Fruit fly (Drosophila melanogaster): ENCODE results near the gene eIF2A.
A peak's percentile ranks its signal among the peaks of the same experiment; 100 is the strongest.

Gene eIF2A

DNA sequence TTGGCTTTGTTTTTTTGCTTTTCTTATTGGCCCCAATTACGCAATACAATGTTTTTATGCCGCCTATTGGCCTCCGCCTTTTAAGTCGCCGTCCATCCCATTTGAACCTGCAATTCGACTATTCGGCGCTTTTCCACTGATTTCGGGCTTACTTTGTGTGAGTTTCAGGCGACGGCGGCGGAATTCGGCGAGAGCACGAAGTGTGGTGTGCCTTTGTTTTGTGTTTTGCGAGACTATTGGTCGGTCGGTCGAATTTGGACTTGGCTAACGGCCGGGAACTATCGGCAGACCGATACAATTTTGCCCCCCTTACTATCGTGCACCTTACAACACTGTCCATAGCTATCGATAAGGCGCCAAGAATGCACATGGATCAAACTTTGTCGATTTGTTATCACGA is 16.5 kb downstream of the eIF2A start, which contains the start of gene P5CDh1:
Gene P5CDh1, minus strand, starts transcription at position 278 of the 400 bp plus-strand sequence.
- TF ChIP-seq fd96Ca (GFP tag; IDR thresholded peaks at IDR 0.05) (peak; percentile 41; the same call in 1 of the 3 replicates), CG4496 (GFP tag; IDR thresholded peaks at IDR 0.05) (peak; percentile 39; the same call in 2 of the 3 replicates), Pif1A (GFP tag; optimal IDR thresholded peaks at IDR 0.05) (no peak), rn (GFP tag; IDR thresholded peaks at IDR 0.05) (no peak), EcR (GFP tag; optimal IDR thresholded peaks at IDR 0.05) (no peak), CG34367 (tag; optimal IDR thresholded peaks at IDR 0.05) (no peak), CG32121 (GFP tag; IDR thresholded peaks at IDR 0.05) (peak; percentile 15; the same call in 1 of the 2 replicates), Pif1B (GFP tag; optimal IDR thresholded peaks at IDR 0.05) (no peak), Ets98B (GFP tag; IDR thresholded peaks at IDR 0.05) (peak; percentile 53), gl (tag; optimal IDR thresholded peaks at IDR 0.05) (no peak), CG9948 (tag; optimal IDR thresholded peaks at IDR 0.05) (no peak)

dm6 chr3L:21842286-21842685 is 17.7 kb downstream of the eIF2A start, which contains the start of gene CG14563:
Gene CG14563 (minus strand): TSS chr3L:21842386.
- TF ChIP-seq CG4496 (GFP tag; IDR thresholded peaks at IDR 0.05) (no peak), Ets98B (GFP tag; IDR thresholded peaks at IDR 0.05) (no peak), CG32121 (GFP tag; IDR thresholded peaks at IDR 0.05) (no peak), Snoo (tag; optimal IDR thresholded peaks at IDR 0.05) (no peak), CG34367 (tag; optimal IDR thresholded peaks at IDR 0.05) (no peak), D1 (tag; optimal IDR thresholded peaks at IDR 0.05) (no peak), Pif1B (GFP tag; optimal IDR thresholded peaks at IDR 0.05) (no peak), CG8301 (tag; optimal IDR thresholded peaks at IDR 0.05) (no peak), CG17806 (tag; optimal IDR thresholded peaks at IDR 0.05) (no peak)

DNA sequence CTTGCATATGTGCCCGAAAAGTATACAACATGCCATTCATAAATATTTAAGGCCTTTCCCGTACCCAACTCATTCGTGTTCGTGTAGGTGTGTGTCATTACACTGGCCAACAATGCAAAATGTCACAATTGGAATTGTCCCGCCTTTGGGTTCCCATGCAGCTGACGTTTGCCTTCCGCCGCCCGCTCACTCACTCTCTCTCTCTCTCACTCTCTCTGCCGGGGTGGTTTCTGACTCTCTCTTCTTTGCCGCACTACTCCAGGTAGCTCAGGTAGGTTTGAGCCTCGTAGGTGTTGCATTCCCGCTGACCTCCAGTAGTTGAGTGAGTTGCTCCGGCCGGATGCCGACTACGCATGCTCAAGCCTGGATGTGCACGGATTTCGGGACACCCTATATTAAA is 18.8 kb downstream of the eIF2A start:
- TF ChIP-seq CG34367 (tag; optimal IDR thresholded peaks at IDR 0.05) (no peak), CG13204 (GFP tag; optimal IDR thresholded peaks at IDR 0.05) (peak; percentile 68)

DNA sequence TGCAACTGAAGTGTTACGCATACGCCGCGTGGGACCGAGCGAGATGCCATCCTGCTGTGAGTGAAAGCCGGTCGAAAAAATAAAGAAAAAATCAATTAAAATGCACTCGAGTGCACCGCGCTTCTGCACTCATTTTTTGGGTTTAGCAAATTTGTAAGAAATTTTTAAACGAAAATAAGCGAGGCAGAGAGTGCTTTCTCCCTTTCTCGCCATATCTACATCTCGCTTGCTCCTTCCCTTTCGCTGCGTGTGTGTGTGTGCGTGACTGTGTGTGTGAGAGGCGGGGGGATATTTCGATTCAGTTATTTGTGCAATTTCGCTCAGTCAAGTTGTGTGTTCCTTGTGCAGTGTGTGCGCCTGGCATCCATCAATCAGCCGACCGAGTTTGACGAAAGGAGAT is 19.9 kb downstream of the eIF2A start, which contains the start of gene mub:
Gene mub, plus strand, starts transcription at position 301 of the 400 bp plus-strand sequence.
- TF ChIP-seq CG13204 (GFP tag; optimal IDR thresholded peaks at IDR 0.05) (no peak), CG9948 (tag; optimal IDR thresholded peaks at IDR 0.05) (no peak), CG17806 (tag; optimal IDR thresholded peaks at IDR 0.05) (no peak), CG15710 (tag; optimal IDR thresholded peaks at IDR 0.05) (no peak), gl (tag; optimal IDR thresholded peaks at IDR 0.05) (no peak), Ets98B (GFP tag; IDR thresholded peaks at IDR 0.05) (no peak), D1 (tag; optimal IDR thresholded peaks at IDR 0.05) (no peak), Pif1B (GFP tag; optimal IDR thresholded peaks at IDR 0.05) (no peak), Pif1A (GFP tag; optimal IDR thresholded peaks at IDR 0.05) (no peak), CG4496 (GFP tag; IDR thresholded peaks at IDR 0.05) (no peak), CG14655 (GFP tag; optimal IDR thresholded peaks at IDR 0.05) (no peak)

- TF ChIP-seq CG8159 (tag; optimal IDR thresholded peaks at IDR 0.05) (peak; percentile 31), CG10348 (GFP tag; IDR thresholded peaks at IDR 0.05) (no peak), rn (GFP tag; IDR thresholded peaks at IDR 0.05) (no peak), CG13204 (GFP tag; optimal IDR thresholded peaks at IDR 0.05) (no peak), Pif1A (GFP tag; optimal IDR thresholded peaks at IDR 0.05) (no peak), CG8301 (tag; optimal IDR thresholded peaks at IDR 0.05) (peak; percentile 5), CG17806 (tag; optimal IDR thresholded peaks at IDR 0.05) (no peak), CG9948 (tag; optimal IDR thresholded peaks at IDR 0.05) (peak; percentile 14), fd96Ca (GFP tag; IDR thresholded peaks at IDR 0.05) (peak; percentile 68), CG12605 (GFP tag; IDR thresholded peaks at IDR 0.05) (0 out of 2 replicates have a peak, but pooled peaks have one; percentile 26), EcR (GFP tag; optimal IDR thresholded peaks at IDR 0.05) (no peak), CG15710 (tag; optimal IDR thresholded peaks at IDR 0.05) (peak; percentile 37), Pif1B (GFP tag; optimal IDR thresholded peaks at IDR 0.05) (no peak), CG14655 (GFP tag; optimal IDR thresholded peaks at IDR 0.05) (peak; percentile 24), Ets98B (GFP tag; IDR thresholded peaks at IDR 0.05) (no peak; the same call in 1 of the 2 replicates)
Observed at dm6 chr3L:21846591-21846990, 22.1 kb downstream of the eIF2A start.

DNA sequence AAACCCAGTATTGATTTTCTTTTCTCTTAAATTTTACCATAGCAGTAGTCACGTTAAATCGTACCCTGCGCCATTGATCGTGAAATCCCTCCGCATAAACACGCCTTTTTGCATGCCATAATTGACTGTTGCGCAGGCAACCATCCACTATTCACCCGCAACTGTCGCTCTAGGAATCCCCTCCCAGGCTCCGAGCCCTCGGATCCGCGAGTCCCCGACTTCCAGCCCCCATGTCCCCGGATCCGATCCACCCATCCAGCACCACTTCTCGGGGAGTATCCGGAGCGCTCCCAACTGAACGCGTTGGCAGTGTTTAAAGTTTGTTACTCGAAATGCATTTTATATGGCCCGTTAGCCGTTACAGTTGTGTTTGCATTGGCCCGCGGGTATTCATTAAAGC is 23.8 kb downstream of the eIF2A start:
- TF ChIP-seq CG14655 (GFP tag; optimal IDR thresholded peaks at IDR 0.05) (peak; percentile 10), Pif1A (GFP tag; optimal IDR thresholded peaks at IDR 0.05) (no peak), CG12605 (GFP tag; IDR thresholded peaks at IDR 0.05) (no peak), rn (GFP tag; IDR thresholded peaks at IDR 0.05) (no peak), CG8301 (tag; optimal IDR thresholded peaks at IDR 0.05) (no peak), EcR (GFP tag; optimal IDR thresholded peaks at IDR 0.05) (no peak)

dm6 chr3L:21859299-21860052 is 34.9 kb downstream of the eIF2A start:
- TF ChIP-seq CG8159 (tag; optimal IDR thresholded peaks at IDR 0.05) = peak; percentile 57
- TF ChIP-seq CG17806 (tag; optimal IDR thresholded peaks at IDR 0.05) = peak; percentile 13
- peak; percentile 29 for TF ChIP-seq CG14655 (GFP tag; optimal IDR thresholded peaks at IDR 0.05)
- TF ChIP-seq CG9948 (tag; optimal IDR thresholded peaks at IDR 0.05) = peak; percentile 7
- TF ChIP-seq CG15710 (tag; optimal IDR thresholded peaks at IDR 0.05) = peak; percentile 36
- no peak for TF ChIP-seq rn (GFP tag; IDR thresholded peaks at IDR 0.05)
- no peak for TF ChIP-seq CG34367 (tag; optimal IDR thresholded peaks at IDR 0.05)

Measured in whole organism, pupa.